Fruit fly (Drosophila melanogaster) S2 (cell line): ENCODE results near the gene CG31251.

ENCODE experiments used
- CG8478 ChIP-seq: fragments of >200 bp; optimal IDR thresholded peaks from 2 replicates; lab custom pipeline; 2018
- CTCF ChIP-seq, 2 experiments: fragments of >200 bp; optimal IDR thresholded peaks; 2 replicates each; lab custom pipeline; 2018

The CG31251 gene

dm6 chr3R:17666797-17667156 lies 17.9 kb downstream of the CG31251 start:
- TF ChIP-seq CG8478 (lab: Kevin White, UChicago) (no peak), CTCF (optimal IDR thresholded peaks at IDR 0.05; lab: Kevin White, UChicago) (no peak)

- TF ChIP-seq CTCF (optimal IDR thresholded peaks at IDR 0.05; lab: Kevin White, UChicago) (no peak), CG8478 (lab: Kevin White, UChicago) (no peak)
Observed at dm6 chr3R:17666061-17666796, 18.5 kb downstream of the CG31251 start.

dm6 chr3R:17656923-17657322 lies 27.8 kb downstream of the CG31251 start:
- TF ChIP-seq CTCF (optimal IDR thresholded peaks at IDR 0.05; lab: Kevin White, UChicago) = no peak
- no peak for TF ChIP-seq CG8478 (lab: Kevin White, UChicago)

- TF ChIP-seq CG8478 (lab: Kevin White, UChicago) (no peak), CTCF (optimal IDR thresholded peaks at IDR 0.05; lab: Kevin White, UChicago) (no peak)
Observed at dm6 chr3R:17655040-17655439, 29.7 kb downstream of the CG31251 start.

dm6 chr3R:17653879-17654278 lies 30.8 kb downstream of the CG31251 start:
- TF ChIP-seq CTCF (optimal IDR thresholded peaks at IDR 0.05; lab: Kevin White, UChicago) = no peak
- TF ChIP-seq CG8478 (lab: Kevin White, UChicago) = no peak

dm6 chr3R:17647444-17647843 lies 37.3 kb downstream of the CG31251 start, which contains the start of gene CG14322:
CG14322 (plus strand) TSS chr3R:17647679.
- no peak for TF ChIP-seq CG8478 (lab: Kevin White, UChicago)
- TF ChIP-seq CTCF (optimal IDR thresholded peaks at IDR 0.05; lab: Kevin White, UChicago) = no peak

dm6 chr3R:17646102-17647050 lies 38.3 kb downstream of the CG31251 start:
- TF ChIP-seq CTCF (optimal IDR thresholded peaks at IDR 0.05; lab: Kevin White, UChicago) = no peak
- no peak for TF ChIP-seq CG8478 (lab: Kevin White, UChicago)

dm6 chr3R:17645239-17645638 lies 39.5 kb downstream of the CG31251 start:
- no peak for TF ChIP-seq CG8478 (lab: Kevin White, UChicago)
- no peak for TF ChIP-seq CTCF (optimal IDR thresholded peaks at IDR 0.05; lab: Kevin White, UChicago)

- no peak for TF ChIP-seq CG8478 (lab: Kevin White, UChicago)
- no peak for TF ChIP-seq CTCF (optimal IDR thresholded peaks at IDR 0.05; lab: Kevin White, UChicago)
Observed at dm6 chr3R:17644019-17644418, 40.7 kb downstream of the CG31251 start.
